Fruit fly (Drosophila melanogaster): ENCODE results near the gene Hsc20.
A peak's percentile ranks its signal among the peaks of the same experiment; 100 is the strongest.

Gene Hsc20

dm6 chr3L:16228659-16229205, 4.2 kb upstream of the Hsc20 start, which contains the start of gene Tmx3 (continued):
- 0 out of 2 replicates have a peak, but pooled peaks have one; percentile 20 for TF ChIP-seq crol (GFP tag; IDR thresholded peaks at IDR 0.05)
- peak; percentile 96 for TF ChIP-seq CG34422 (GFP tag; IDR thresholded peaks at IDR 0.05)
- TF ChIP-seq CG2889 (GFP tag; IDR thresholded peaks at IDR 0.05): peak; percentile 77
- peak; percentile 18 for TF ChIP-seq NC2β (GFP tag; optimal IDR thresholded peaks at IDR 0.05)
- peak; percentile 50 for TF ChIP-seq CG8281 (tag; optimal IDR thresholded peaks at IDR 0.05)
- TF ChIP-seq Side (GFP tag; optimal IDR thresholded peaks at IDR 0.05): peak; percentile 10
- TF ChIP-seq CG2120 (GFP tag; optimal IDR thresholded peaks at IDR 0.05): peak; percentile 88
- TF ChIP-seq pb (GFP tag; optimal IDR thresholded peaks at IDR 0.05): no peak
- TF ChIP-seq slp2 (GFP tag; optimal IDR thresholded peaks at IDR 0.05): peak; percentile 32
- peak; percentile 56 for TF ChIP-seq peb (GFP tag; IDR thresholded peaks at IDR 0.05)
- no peak for TF ChIP-seq abd-A (tag; optimal IDR thresholded peaks at IDR 0.05)
- no peak for TF ChIP-seq fd102C (GFP tag; optimal IDR thresholded peaks at IDR 0.05)
- peak; percentile 62 for TF ChIP-seq Adf1 (GFP tag; IDR thresholded peaks at IDR 0.05)
- no peak for TF ChIP-seq Eip74EF (GFP tag; optimal IDR thresholded peaks at IDR 0.05)
- peak; percentile 46 for TF ChIP-seq gcm2 (GFP tag; optimal IDR thresholded peaks at IDR 0.05)
- peak; percentile 90 for TF ChIP-seq ap (GFP tag; IDR thresholded peaks at IDR 0.05)
- peak; percentile 50 for TF ChIP-seq CG4854 (GFP tag; optimal IDR thresholded peaks at IDR 0.05)
- TF ChIP-seq dpn (GFP tag; optimal IDR thresholded peaks at IDR 0.05): peak; percentile 66 to 90
- TF ChIP-seq tio (GFP tag; optimal IDR thresholded peaks at IDR 0.05): peak; percentile 91
- TF ChIP-seq CG1024 (GFP tag; IDR thresholded peaks at IDR 0.05): peak; percentile 88
- no peak for TF ChIP-seq chm (GFP tag; IDR thresholded peaks at IDR 0.05)
- TF ChIP-seq CG17361 (GFP tag; IDR thresholded peaks at IDR 0.05): peak; percentile 76
- no peak for TF ChIP-seq CG8359 (GFP tag; optimal IDR thresholded peaks at IDR 0.05; ENCODE audit: borderline replicate concordance)
- peak; percentile 88 for TF ChIP-seq CG10147 (GFP tag; optimal IDR thresholded peaks at IDR 0.05)
- TF ChIP-seq Aef1 (GFP tag; IDR thresholded peaks at IDR 0.05): peak; percentile 90
- peak; percentile 92 for TF ChIP-seq ken (GFP tag; IDR thresholded peaks at IDR 0.05)
- TF ChIP-seq fd96Cb (tag; optimal IDR thresholded peaks at IDR 0.05): peak; percentile 89
- TF ChIP-seq Abd-B (GFP tag; optimal IDR thresholded peaks at IDR 0.05): peak; percentile 90
- peak; percentile 96 for TF ChIP-seq CG9932 (GFP tag; IDR thresholded peaks at IDR 0.05)
- TF ChIP-seq CG31441 (GFP tag; IDR thresholded peaks at IDR 0.05): peak; percentile 93
- peak; percentile 94 for TF ChIP-seq CG3847 (GFP tag; IDR thresholded peaks at IDR 0.05)
- TF ChIP-seq cwo (GFP tag; optimal IDR thresholded peaks at IDR 0.05): peak; percentile 90
- peak; percentile 61 for TF ChIP-seq CG2202 (tag; optimal IDR thresholded peaks at IDR 0.05)
- peak; percentile 36 for TF ChIP-seq Mad (GFP tag; optimal IDR thresholded peaks at IDR 0.05)
- no peak for TF ChIP-seq Gsc (GFP tag; IDR thresholded peaks at IDR 0.05)
- TF ChIP-seq Spps (tag; optimal IDR thresholded peaks at IDR 0.05): peak; percentile 62
- peak; percentile 85 for TF ChIP-seq CG12299 (tag; optimal IDR thresholded peaks at IDR 0.05)
- peak; percentile 86 for TF ChIP-seq ase (GFP tag; IDR thresholded peaks at IDR 0.05)
- no peak for TF ChIP-seq mld (GFP tag; IDR thresholded peaks at IDR 0.05; ENCODE audit: partially characterized antibody)
- peak; percentile 14 for TF ChIP-seq disco-r (GFP tag; optimal IDR thresholded peaks at IDR 0.05)
- TF ChIP-seq Dek (tag; optimal IDR thresholded peaks at IDR 0.05): peak; percentile 92
- peak; percentile 62 for TF ChIP-seq corto (GFP tag; optimal IDR thresholded peaks at IDR 0.05)
- peak; percentile 90 for TF ChIP-seq CG15269 (tag; optimal IDR thresholded peaks at IDR 0.05)
- peak; percentile 94 for TF ChIP-seq CG14441 (GFP tag; IDR thresholded peaks at IDR 0.05)
- peak; percentile 57 for TF ChIP-seq ems (GFP tag; optimal IDR thresholded peaks at IDR 0.05)
- peak; percentile 77; the same call in 2 of the 3 replicates for TF ChIP-seq so (GFP tag; IDR thresholded peaks at IDR 0.05)
- peak; percentile 38 for TF ChIP-seq Atf3 (GFP tag; optimal IDR thresholded peaks at IDR 0.05)
- TF ChIP-seq CG5180 (GFP tag; optimal IDR thresholded peaks at IDR 0.05): peak; percentile 9
- TF ChIP-seq CG3726 (GFP tag; IDR thresholded peaks at IDR 0.05): peak; percentile 89
- no peak for TF ChIP-seq vnd (GFP tag; IDR thresholded peaks at IDR 0.05; ENCODE audit: partially characterized antibody)

Measured in whole organism, embryonic.